Worm (Caenorhabditis elegans): Measurements from ENCODE around the gene gtf-2H3.

ce11 chrIII:10152495-10152894 is 32.5 kb upstream of the gtf-2H3 start, which contains the start of gene nac-3:
- TF ChIP-seq pax-1 (tag; optimal IDR thresholded peaks at IDR 0.05) (no peak), hlh-6 (tag; optimal IDR thresholded peaks at IDR 0.05) (no peak), ama-1 (optimal IDR thresholded peaks at IDR 0.05) (no peak), lin-11 (tag; optimal IDR thresholded peaks at IDR 0.05) (no peak), hlh-30 (tag; optimal IDR thresholded peaks at IDR 0.05; ENCODE audit: insufficient read depth) (no peak), ets-4 (tag; optimal IDR thresholded peaks at IDR 0.05) (no peak), zip-5 (tag; optimal IDR thresholded peaks at IDR 0.05) (no peak), pha-4 (tag; optimal IDR thresholded peaks at IDR 0.05) (no peak), F13H6.1 (tag; optimal IDR thresholded peaks at IDR 0.05) (no peak), ceh-45 (GFP tag; IDR thresholded peaks at IDR 0.05) (no peak), tbx-2 (tag; optimal IDR thresholded peaks at IDR 0.05) (no peak), pqm-1 (tag; optimal IDR thresholded peaks at IDR 0.05) (no peak), nhr-11 (tag; optimal IDR thresholded peaks at IDR 0.05) (no peak)

Measured in whole organism, late embryonic.